Worm (Caenorhabditis elegans) whole organism, early embryonic: Measurements from ENCODE around the gene C50F7.5.

Source experiments
- B0310.2 ChIP-seq: sonication (generic microtip); optimal IDR thresholded peaks from 2 replicates; lab custom pipeline; 2016; ENCODE audit warnings: mild to moderate bottlenecking, missing genetic modification characterization, missing compliant biosample characterization
- F13C5.2 ChIP-seq: sonication (generic microtip); optimal IDR thresholded peaks from 2 replicates; lab custom pipeline; 2017; ENCODE audit warnings: mild to moderate bottlenecking, missing genetic modification characterization, inconsistent platforms, missing compliant biosample characterization
- aly-1 ChIP-seq: sonication (generic microtip); optimal IDR thresholded peaks from 2 replicates; lab custom pipeline; 2016; ENCODE audit warnings: missing genetic modification characterization, missing compliant biosample characterization
- ama-1 ChIP-seq: fragments of 150-350 bp; optimal IDR thresholded peaks from 2 replicates; lab custom pipeline; 2014
- ceh-13 ChIP-seq: fragments of 200-800 bp; sonication (Bioruptor generic); optimal IDR thresholded peaks from 2 replicates; lab custom pipeline; 2018; ENCODE audit warnings: mild to moderate bottlenecking, missing genetic modification characterization, missing compliant biosample characterization
- ceh-36 ChIP-seq: sonication (generic microtip); optimal IDR thresholded peaks from 2 replicates; lab custom pipeline; 2016; ENCODE audit warnings: missing genetic modification characterization, inconsistent platforms, missing compliant biosample characterization
- ets-7 ChIP-seq: sonication (generic microtip); optimal IDR thresholded peaks from 2 replicates; lab custom pipeline; 2016; ENCODE audit warnings: missing genotype, missing genetic modification characterization, missing compliant biosample characterization
- flt-1 ChIP-seq: fragments of 200-800 bp; sonication (Bioruptor generic); IDR thresholded peaks from 2 replicates; pipeline ENCODE4 v1.3.6; 2022; ENCODE audit warnings: missing genetic modification characterization, missing compliant biosample characterization
- hmbx-1 ChIP-seq: sonication (generic microtip); optimal IDR thresholded peaks from 2 replicates; lab custom pipeline; 2016; ENCODE audit warnings: mild to moderate bottlenecking, missing genetic modification characterization, missing compliant biosample characterization
- hmg-4 ChIP-seq: fragments of 200-800 bp; sonication (Bioruptor generic); optimal IDR thresholded peaks from 2 replicates; lab custom pipeline; 2018; ENCODE audit warnings: mild to moderate bottlenecking, missing genetic modification characterization, missing compliant biosample characterization
- hnd-1 ChIP-seq: sonication (generic microtip); optimal IDR thresholded peaks from 2 replicates; lab custom pipeline; 2016; ENCODE audit warnings: missing genetic modification characterization, missing compliant biosample characterization
- pes-1 ChIP-seq: fragments of 200-800 bp; sonication (Bioruptor generic); IDR thresholded peaks from 2 replicates; pipeline ENCODE4 v1.3.6; 2022; ENCODE audit warnings: missing genetic modification reagents, missing genetic modification characterization, missing compliant biosample characterization
- scrt-1 ChIP-seq: fragments of 200-800 bp; sonication (Bioruptor generic); IDR thresholded peaks from 2 replicates; pipeline ENCODE4 v1.3.6; 2022; ENCODE audit warnings: missing genetic modification characterization, missing compliant biosample characterization
- sea-1 ChIP-seq: fragments of 200-800 bp; sonication (Bioruptor generic); conservative IDR thresholded peaks from 2 replicates; pipeline ENCODE4 v1.3.6; 2022; ENCODE audit warnings: missing genetic modification characterization, missing compliant biosample characterization
- tbx-11 ChIP-seq: fragments of 200-800 bp; sonication (Bioruptor generic); IDR thresholded peaks from 2 replicates; pipeline ENCODE4 v1.3.6; 2022; ENCODE audit warnings: missing genetic modification characterization, missing compliant biosample characterization
- tbx-37 ChIP-seq: fragments of 200-800 bp; sonication (Bioruptor generic); conservative IDR thresholded peaks from 2 replicates; pipeline ENCODE4 v1.3.6; 2022; ENCODE audit warnings: missing genetic modification reagents, missing genetic modification characterization, missing compliant biosample characterization
- tra-4 ChIP-seq: sonication (generic microtip); optimal IDR thresholded peaks from 2 replicates; lab custom pipeline; 2017; ENCODE audit warnings: missing genetic modification characterization, missing compliant biosample characterization

The C50F7.5 gene

DNA sequence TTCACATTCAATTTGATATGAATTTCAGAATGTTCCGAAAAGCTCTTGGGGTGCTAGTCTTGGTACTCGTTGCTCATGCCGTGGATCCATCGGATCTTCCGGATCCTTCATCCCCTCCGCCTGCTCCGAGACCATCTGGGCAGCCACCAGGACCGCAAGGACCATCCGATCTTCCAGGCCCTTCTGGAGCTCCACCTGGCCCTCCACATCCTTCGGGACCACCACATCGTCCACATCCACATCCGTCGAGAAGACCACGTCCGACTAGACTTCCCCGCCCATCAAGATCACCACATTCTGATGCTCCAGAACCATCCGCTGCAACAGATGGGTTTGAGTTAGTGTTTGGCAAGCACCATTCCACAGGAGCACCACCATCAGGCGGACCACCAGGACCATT lies 8.1 kb downstream of the C50F7.5 start, which contains the start of gene clx-1:
Gene clx-1, plus strand, starts transcription at position 30 of the 400 bp plus-strand sequence.
- TF ChIP-seq tra-4 (tag; lab: Kevin White, UChicago) (no peak), ceh-36 (tag; lab: Kevin White, UChicago) (no peak), scrt-1 (GFP tag; lab: Robert Waterston, UW) (no peak), ama-1 (lab: Kevin White, UChicago) (no peak), ceh-13 (GFP tag; lab: Kevin White, UChicago) (no peak), tbx-11 (no peak), hmg-4 (GFP tag; lab: Kevin White, UChicago) (no peak), hmbx-1 (tag; lab: Kevin White, UChicago) (no peak)

DNA sequence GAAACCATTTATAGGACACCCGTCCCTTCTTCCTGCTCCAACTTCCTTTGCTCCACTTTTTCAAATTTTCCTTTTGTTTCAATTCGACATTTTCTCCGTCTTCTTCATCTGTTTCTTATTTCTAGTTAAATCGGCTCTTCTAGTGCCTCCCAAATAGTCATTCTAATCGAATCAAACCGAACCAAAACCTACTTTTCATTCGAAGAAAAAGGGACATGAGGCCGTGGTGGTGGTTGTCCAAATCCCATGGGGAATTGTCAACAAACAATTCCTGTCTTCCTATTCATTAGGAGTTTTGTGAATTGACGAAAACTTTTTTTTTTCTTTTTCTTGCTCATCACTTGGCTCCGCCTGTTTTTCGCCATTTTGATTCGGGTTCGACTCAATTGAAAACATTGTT lies 10.1 kb downstream of the C50F7.5 start:
- TF ChIP-seq hmbx-1 (tag; lab: Kevin White, UChicago) (no peak), tbx-11 (no peak), ceh-36 (tag; lab: Kevin White, UChicago) (no peak), F13C5.2 (tag; lab: Kevin White, UChicago) (no peak), aly-1 (tag; lab: Kevin White, UChicago) (no peak), ceh-13 (GFP tag; lab: Kevin White, UChicago) (no peak), B0310.2 (no peak)

DNA sequence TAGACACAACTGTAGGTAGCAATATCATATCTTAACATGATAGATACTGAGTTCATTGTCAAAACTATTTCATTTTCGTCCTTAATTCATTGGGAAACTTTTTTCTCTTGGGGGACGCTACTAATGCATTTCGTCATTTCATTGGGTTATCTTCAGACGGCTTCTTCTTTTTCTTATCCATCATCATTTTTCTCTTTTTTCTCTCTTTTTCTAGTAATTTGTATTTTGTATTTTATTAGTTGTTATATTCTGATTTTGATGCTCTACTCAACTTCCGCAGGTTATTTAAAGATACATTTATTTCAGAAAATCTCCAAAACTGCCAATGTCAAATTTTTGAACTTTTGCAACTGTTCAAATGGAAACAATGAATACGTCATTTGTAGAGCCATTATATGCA lies 17.0 kb downstream of the C50F7.5 start, which contains the start of gene npr-35:
Gene npr-35, plus strand, starts transcription at position 301 of the 400 bp plus-strand sequence.
- TF ChIP-seq B0310.2 (no peak), pes-1 (GFP tag; lab: Robert Waterston, UW) (no peak), ceh-36 (tag; lab: Kevin White, UChicago) (no peak), flt-1 (GFP tag; lab: Robert Waterston, UW) (no peak), F13C5.2 (tag; lab: Kevin White, UChicago) (no peak)

DNA sequence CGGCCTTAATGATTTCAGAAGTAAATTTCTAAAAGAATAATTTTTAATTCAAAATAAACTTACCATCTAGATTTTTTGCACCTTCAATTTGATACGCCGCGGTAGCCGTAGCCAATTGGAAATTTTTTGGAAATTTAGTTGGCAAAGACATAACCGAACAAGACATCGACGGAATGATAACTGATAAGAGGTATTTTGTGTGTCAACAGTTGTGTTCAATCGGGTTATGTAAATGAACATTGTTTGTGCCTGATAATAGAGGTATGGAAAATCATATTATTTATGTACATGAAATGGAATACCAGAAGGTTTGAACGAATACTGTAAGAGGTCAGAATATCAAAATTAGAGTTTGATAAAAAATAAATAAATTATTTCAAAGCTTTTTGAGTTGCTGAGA lies 21.3 kb downstream of the C50F7.5 start, which contains the start of gene klo-1:
Gene klo-1, minus strand, starts transcription at position 388 of the 400 bp plus-strand sequence.
- TF ChIP-seq ceh-13 (GFP tag; lab: Kevin White, UChicago): no peak
- no peak for TF ChIP-seq B0310.2
- no peak for TF ChIP-seq ceh-36 (tag; lab: Kevin White, UChicago)
- no peak for TF ChIP-seq tbx-37
- no peak for TF ChIP-seq flt-1 (GFP tag; lab: Robert Waterston, UW)
- no peak for TF ChIP-seq ets-7 (tag; lab: Kevin White, UChicago)
- TF ChIP-seq scrt-1 (GFP tag; lab: Robert Waterston, UW): no peak
- no peak for TF ChIP-seq F13C5.2 (tag; lab: Kevin White, UChicago)
- TF ChIP-seq ama-1 (lab: Kevin White, UChicago): no peak
- TF ChIP-seq tbx-11: no peak
- TF ChIP-seq hnd-1 (tag; lab: Kevin White, UChicago): no peak
- no peak for TF ChIP-seq hmbx-1 (tag; lab: Kevin White, UChicago)
- no peak for TF ChIP-seq hmg-4 (GFP tag; lab: Kevin White, UChicago)
- no peak for TF ChIP-seq tra-4 (tag; lab: Kevin White, UChicago)
- no peak for TF ChIP-seq aly-1 (tag; lab: Kevin White, UChicago)
- no peak for TF ChIP-seq pes-1 (GFP tag; lab: Robert Waterston, UW)
- TF ChIP-seq sea-1 (GFP tag; lab: Robert Waterston, UW): no peak

DNA sequence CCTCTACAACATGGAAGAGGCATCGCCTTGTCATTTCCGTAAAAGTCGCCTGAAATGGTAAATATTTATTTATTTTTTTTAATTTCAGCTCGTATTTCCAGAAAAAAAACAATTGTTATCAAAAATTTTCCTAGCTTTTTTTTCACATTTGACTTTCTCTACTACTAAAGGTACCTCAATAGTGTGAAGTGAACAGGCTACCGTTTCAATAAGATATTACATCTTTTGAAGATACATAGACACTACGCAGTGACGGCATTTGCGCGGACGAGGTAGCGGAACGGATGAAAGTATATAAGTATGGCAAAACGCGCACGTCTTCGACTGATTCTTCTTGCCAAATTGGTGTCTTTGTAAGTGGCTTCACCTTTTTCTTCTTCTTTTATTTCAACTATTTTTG lies 26.6 kb downstream of the C50F7.5 start, which contains the start of gene col-14:
Gene col-14, plus strand, starts transcription at position 301 of the 400 bp plus-strand sequence.
- TF ChIP-seq scrt-1 (GFP tag; lab: Robert Waterston, UW) (no peak), B0310.2 (no peak), hmg-4 (GFP tag; lab: Kevin White, UChicago) (no peak), ceh-36 (tag; lab: Kevin White, UChicago) (no peak), tbx-37 (no peak), flt-1 (GFP tag; lab: Robert Waterston, UW) (no peak), tra-4 (tag; lab: Kevin White, UChicago) (no peak), ama-1 (lab: Kevin White, UChicago) (no peak), F13C5.2 (tag; lab: Kevin White, UChicago) (no peak), hmbx-1 (tag; lab: Kevin White, UChicago) (no peak), ets-7 (tag; lab: Kevin White, UChicago) (no peak)

DNA sequence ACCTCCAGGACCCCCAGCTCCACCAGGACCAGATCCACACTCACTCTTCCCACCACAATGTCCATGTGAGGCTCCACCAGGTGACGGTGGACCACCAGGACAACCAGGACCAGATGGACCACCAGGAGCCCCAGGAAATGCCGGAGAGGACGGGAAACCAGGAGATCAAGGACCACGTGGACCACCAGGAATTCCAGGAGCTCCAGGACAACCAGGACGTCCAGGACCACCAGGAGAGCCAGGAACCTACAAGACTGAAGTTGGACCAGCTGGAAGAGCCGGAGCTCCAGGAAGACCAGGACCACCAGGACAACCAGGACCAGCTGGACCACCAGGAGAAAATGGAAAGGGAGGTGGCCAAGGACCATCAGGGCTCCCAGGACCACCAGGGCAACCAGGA lies 27.6 kb downstream of the C50F7.5 start:
- TF ChIP-seq hmbx-1 (tag; lab: Kevin White, UChicago) (no peak), B0310.2 (no peak), tra-4 (tag; lab: Kevin White, UChicago) (no peak), flt-1 (GFP tag; lab: Robert Waterston, UW) (no peak), ets-7 (tag; lab: Kevin White, UChicago) (no peak), hnd-1 (tag; lab: Kevin White, UChicago) (no peak), aly-1 (tag; lab: Kevin White, UChicago) (no peak), ceh-36 (tag; lab: Kevin White, UChicago) (no peak), hmg-4 (GFP tag; lab: Kevin White, UChicago) (no peak), F13C5.2 (tag; lab: Kevin White, UChicago) (no peak), ama-1 (lab: Kevin White, UChicago) (no peak), sea-1 (GFP tag; lab: Robert Waterston, UW) (no peak), tbx-11 (no peak), ceh-13 (GFP tag; lab: Kevin White, UChicago) (no peak), pes-1 (GFP tag; lab: Robert Waterston, UW) (no peak), scrt-1 (GFP tag; lab: Robert Waterston, UW) (no peak), tbx-37 (no peak)

DNA sequence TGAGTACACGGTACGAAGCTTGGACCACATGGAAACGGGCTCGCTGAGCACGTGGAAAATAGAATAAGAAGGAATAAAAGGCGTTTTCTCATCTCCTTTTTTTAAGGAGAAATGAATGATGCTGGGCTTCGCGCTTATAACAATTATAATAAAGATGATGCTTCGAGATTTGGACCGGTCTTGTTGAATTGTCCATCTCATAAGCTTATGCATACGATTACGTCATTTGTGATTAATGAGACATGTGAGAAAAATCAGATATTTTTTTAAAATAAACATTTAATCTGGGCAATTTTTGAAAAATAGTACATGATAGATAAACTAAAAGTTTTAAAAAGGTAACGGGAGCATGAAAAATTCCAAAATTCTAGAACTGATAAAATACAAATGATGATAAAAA lies 30.7 kb downstream of the C50F7.5 start, which contains the start of gene C46A5.4:
Gene C46A5.4, minus strand, starts transcription at position 101 of the 400 bp plus-strand sequence.
- no peak for TF ChIP-seq hnd-1 (tag; lab: Kevin White, UChicago)
- no peak for TF ChIP-seq pes-1 (GFP tag; lab: Robert Waterston, UW)
- no peak for TF ChIP-seq flt-1 (GFP tag; lab: Robert Waterston, UW)
- no peak for TF ChIP-seq B0310.2
